Worm (Caenorhabditis elegans) whole organism, midembryonic: ENCODE results near the gene K03H1.11.

Experiments
- T22C8.4 ChIP-seq: fragments of 200-800 bp; sonication (Bioruptor generic); IDR thresholded peaks from 2 replicates; pipeline ENCODE4 v1.3.6; 2022; ENCODE audit warnings: missing genetic modification characterization, missing compliant biosample characterization
- flt-1 ChIP-seq: fragments of 200-800 bp; sonication (Bioruptor generic); IDR thresholded peaks from 2 replicates; pipeline ENCODE4 v1.3.6; 2022; ENCODE audit warnings: missing genetic modification characterization, missing compliant biosample characterization
- klf-2 ChIP-seq: fragments of 200-800 bp; sonication (Bioruptor generic); conservative IDR thresholded peaks from 2 replicates; pipeline ENCODE4 v1.3.6; 2022; ENCODE audit warnings: missing genetic modification reagents, missing genetic modification characterization, missing compliant biosample characterization
- tab-1 ChIP-seq: fragments of 200-800 bp; sonication (Bioruptor generic); IDR thresholded peaks from 2 replicates; pipeline ENCODE4 v1.3.6; 2022; ENCODE audit warnings: missing genetic modification characterization, missing compliant biosample characterization
- ztf-23 ChIP-seq: fragments of 200-800 bp; sonication (Bioruptor generic); IDR thresholded peaks from 2 replicates; pipeline ENCODE4 v1.3.6; 2022; ENCODE audit warnings: missing genetic modification reagents, missing genetic modification characterization, missing compliant biosample characterization
- ztf-29 ChIP-seq: fragments of 200-800 bp; sonication (Bioruptor generic); IDR thresholded peaks from 2 replicates; pipeline ENCODE4 v1.3.6; 2022; ENCODE audit warnings: missing genetic modification reagents, missing genetic modification characterization, missing compliant biosample characterization

ce11 chrIII:9982119-9982642 lies 30.4 kb upstream of the K03H1.11 start:
- TF ChIP-seq flt-1 (GFP tag; lab: Robert Waterston, UW) = no peak
- TF ChIP-seq T22C8.4 (GFP tag; lab: Robert Waterston, UW) = no peak
- TF ChIP-seq ztf-23 (GFP tag; lab: Robert Waterston, UW) = no peak
- TF ChIP-seq tab-1 (GFP tag; lab: Robert Waterston, UW) = no peak
- no peak for TF ChIP-seq ztf-29
- no peak for TF ChIP-seq klf-2
